Worm (Caenorhabditis elegans): ENCODE results near the gene arrd-5.
A peak's percentile ranks its signal among the peaks of the same experiment; 100 is the strongest.

- TF ChIP-seq ets-4 (tag; optimal IDR thresholded peaks at IDR 0.05) (no peak), nfya-1 (tag; optimal IDR thresholded peaks at IDR 0.05) (peak; percentile 9), eyg-1 (tag; optimal IDR thresholded peaks at IDR 0.05) (no peak), nhr-11 (tag; optimal IDR thresholded peaks at IDR 0.05) (no peak), ceh-9 (tag; optimal IDR thresholded peaks at IDR 0.05) (no peak), F13H6.1 (tag; optimal IDR thresholded peaks at IDR 0.05) (no peak)
These were observed 3.4 kb downstream of the arrd-5 start, which contains the start of gene arrd-4 for ce11 chrII:9838260-9838935.

Data from whole organism, late embryonic.